Worm (Caenorhabditis elegans) whole organism, early embryonic: ENCODE results near the gene R07E5.17.
A peak's percentile ranks its signal among the peaks of the same experiment; 100 is the strongest.

Experiments used
- B0310.2 ChIP-seq: sonication (generic microtip); optimal IDR thresholded peaks from 2 replicates; lab custom pipeline; 2016; ENCODE audit warnings: mild to moderate bottlenecking, missing genetic modification characterization, missing compliant biosample characterization
- F13C5.2 ChIP-seq: sonication (generic microtip); optimal IDR thresholded peaks from 2 replicates; lab custom pipeline; 2017; ENCODE audit warnings: mild to moderate bottlenecking, missing genetic modification characterization, inconsistent platforms, missing compliant biosample characterization
- aly-1 ChIP-seq: sonication (generic microtip); optimal IDR thresholded peaks from 2 replicates; lab custom pipeline; 2016; ENCODE audit warnings: missing genetic modification characterization, missing compliant biosample characterization
- ama-1 ChIP-seq: fragments of 150-350 bp; optimal IDR thresholded peaks from 2 replicates; lab custom pipeline; 2014
- ceh-13 ChIP-seq: fragments of 200-800 bp; sonication (Bioruptor generic); optimal IDR thresholded peaks from 2 replicates; lab custom pipeline; 2018; ENCODE audit warnings: mild to moderate bottlenecking, missing genetic modification characterization, missing compliant biosample characterization
- ceh-36 ChIP-seq: sonication (generic microtip); optimal IDR thresholded peaks from 2 replicates; lab custom pipeline; 2016; ENCODE audit warnings: missing genetic modification characterization, inconsistent platforms, missing compliant biosample characterization
- ets-7 ChIP-seq: sonication (generic microtip); optimal IDR thresholded peaks from 2 replicates; lab custom pipeline; 2016; ENCODE audit warnings: missing genotype, missing genetic modification characterization, missing compliant biosample characterization
- flt-1 ChIP-seq: fragments of 200-800 bp; sonication (Bioruptor generic); IDR thresholded peaks from 2 replicates; pipeline ENCODE4 v1.3.6; 2022; ENCODE audit warnings: missing genetic modification characterization, missing compliant biosample characterization
- hmbx-1 ChIP-seq: sonication (generic microtip); optimal IDR thresholded peaks from 2 replicates; lab custom pipeline; 2016; ENCODE audit warnings: mild to moderate bottlenecking, missing genetic modification characterization, missing compliant biosample characterization
- hmg-4 ChIP-seq: fragments of 200-800 bp; sonication (Bioruptor generic); optimal IDR thresholded peaks from 2 replicates; lab custom pipeline; 2018; ENCODE audit warnings: mild to moderate bottlenecking, missing genetic modification characterization, missing compliant biosample characterization
- hnd-1 ChIP-seq: sonication (generic microtip); optimal IDR thresholded peaks from 2 replicates; lab custom pipeline; 2016; ENCODE audit warnings: missing genetic modification characterization, missing compliant biosample characterization
- pes-1 ChIP-seq: fragments of 200-800 bp; sonication (Bioruptor generic); IDR thresholded peaks from 2 replicates; pipeline ENCODE4 v1.3.6; 2022; ENCODE audit warnings: missing genetic modification reagents, missing genetic modification characterization, missing compliant biosample characterization
- scrt-1 ChIP-seq: fragments of 200-800 bp; sonication (Bioruptor generic); IDR thresholded peaks from 2 replicates; pipeline ENCODE4 v1.3.6; 2022; ENCODE audit warnings: missing genetic modification characterization, missing compliant biosample characterization
- sea-1 ChIP-seq: fragments of 200-800 bp; sonication (Bioruptor generic); conservative IDR thresholded peaks from 2 replicates; pipeline ENCODE4 v1.3.6; 2022; ENCODE audit warnings: missing genetic modification characterization, missing compliant biosample characterization
- tbx-11 ChIP-seq: fragments of 200-800 bp; sonication (Bioruptor generic); IDR thresholded peaks from 2 replicates; pipeline ENCODE4 v1.3.6; 2022; ENCODE audit warnings: missing genetic modification characterization, missing compliant biosample characterization
- tbx-37 ChIP-seq: fragments of 200-800 bp; sonication (Bioruptor generic); conservative IDR thresholded peaks from 2 replicates; pipeline ENCODE4 v1.3.6; 2022; ENCODE audit warnings: missing genetic modification reagents, missing genetic modification characterization, missing compliant biosample characterization
- tra-4 ChIP-seq: sonication (generic microtip); optimal IDR thresholded peaks from 2 replicates; lab custom pipeline; 2017; ENCODE audit warnings: missing genetic modification characterization, missing compliant biosample characterization

The R07E5.17 gene

DNA sequence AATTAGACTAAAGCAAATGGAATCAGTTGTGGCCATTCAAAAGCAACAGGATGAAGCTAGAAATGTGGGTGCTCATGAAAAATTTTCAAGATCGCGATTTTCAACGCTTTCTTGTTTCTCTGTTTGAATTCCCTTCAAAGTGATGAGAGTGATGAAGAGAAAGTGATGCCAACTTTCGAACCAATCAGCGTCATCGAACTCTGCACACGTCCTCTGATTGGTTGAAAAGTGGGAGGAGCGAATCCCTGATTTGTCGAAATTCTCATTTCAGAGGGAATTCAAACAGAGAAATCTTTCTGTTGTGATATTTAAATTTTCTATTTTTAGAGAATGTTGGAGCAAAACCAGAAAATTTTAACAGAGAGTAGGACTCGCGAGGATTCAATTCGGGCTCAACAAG lies 22.1 kb downstream of the R07E5.17 start:
- TF ChIP-seq hmbx-1 (tag; lab: Kevin White, UChicago) (no peak), hmg-4 (GFP tag; lab: Kevin White, UChicago) (no peak), tra-4 (tag; lab: Kevin White, UChicago) (no peak), pes-1 (GFP tag; lab: Robert Waterston, UW) (no peak), tbx-11 (GFP tag; lab: Robert Waterston, UW) (no peak), hnd-1 (tag; lab: Kevin White, UChicago) (no peak), ama-1 (lab: Kevin White, UChicago) (no peak), ets-7 (tag; lab: Kevin White, UChicago) (no peak), sea-1 (GFP tag; lab: Robert Waterston, UW) (no peak)

DNA sequence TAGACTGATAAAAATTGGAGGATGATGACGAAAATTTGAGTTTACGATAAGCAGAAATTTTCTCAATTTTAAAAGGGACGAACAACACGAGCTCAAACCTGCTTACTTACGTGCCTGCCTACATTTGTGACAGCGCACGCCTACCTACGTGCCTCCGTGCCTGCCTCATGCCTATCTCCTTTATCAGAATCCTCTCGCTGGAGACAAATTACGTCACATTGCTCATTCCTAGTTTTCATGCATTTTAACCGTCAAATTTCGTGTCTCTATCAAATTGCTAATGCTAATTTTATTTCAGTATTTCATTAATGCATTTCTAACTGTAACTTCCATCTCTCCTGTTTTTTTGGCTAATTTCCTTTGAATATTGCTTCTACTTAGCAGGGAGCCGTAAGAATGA lies 22.9 kb downstream of the R07E5.17 start, which contains the start of gene pals-27:
Gene pals-27 (plus strand): TSS at position 301 of the 400 bp plus-strand sequence.
- TF ChIP-seq ceh-13 = no peak
- no peak for TF ChIP-seq F13C5.2
- TF ChIP-seq hmg-4 (GFP tag; lab: Kevin White, UChicago) = no peak
- TF ChIP-seq B0310.2 (tag; lab: Kevin White, UChicago) = no peak
- no peak for TF ChIP-seq hnd-1 (tag; lab: Kevin White, UChicago)
- TF ChIP-seq hmbx-1 (tag; lab: Kevin White, UChicago) = no peak
- no peak for TF ChIP-seq tra-4 (tag; lab: Kevin White, UChicago)
- TF ChIP-seq ceh-36 (tag; lab: Kevin White, UChicago) = no peak
- TF ChIP-seq scrt-1 (GFP tag; lab: Robert Waterston, UW) = no peak
- no peak for TF ChIP-seq ets-7 (tag; lab: Kevin White, UChicago)
- TF ChIP-seq ama-1 (lab: Kevin White, UChicago) = no peak
- no peak for TF ChIP-seq tbx-11 (GFP tag; lab: Robert Waterston, UW)
- TF ChIP-seq aly-1 (tag; lab: Kevin White, UChicago) = no peak
- no peak for TF ChIP-seq sea-1 (GFP tag; lab: Robert Waterston, UW)
- no peak for TF ChIP-seq flt-1 (GFP tag; lab: Robert Waterston, UW)
- TF ChIP-seq pes-1 (GFP tag; lab: Robert Waterston, UW) = no peak

DNA sequence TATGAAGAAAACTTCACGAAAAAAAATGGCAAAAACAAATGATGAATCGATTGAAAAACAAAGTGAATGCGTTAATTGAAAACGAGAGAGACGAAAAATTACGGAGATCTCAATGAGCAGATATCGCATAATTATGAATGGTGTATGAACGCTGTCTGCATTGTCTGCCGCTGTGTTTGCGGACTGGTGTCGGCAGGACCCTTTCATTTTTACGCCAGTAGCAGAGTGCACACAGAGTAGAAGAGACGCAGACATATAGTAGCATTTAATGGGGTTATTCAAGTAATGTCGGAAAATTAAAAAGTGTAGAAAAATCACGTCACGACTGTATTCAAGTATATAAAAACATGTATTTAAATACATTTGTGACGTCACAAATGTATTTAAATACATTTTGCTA lies 23.4 kb downstream of the R07E5.17 start:
- TF ChIP-seq pes-1 (GFP tag; lab: Robert Waterston, UW) = no peak
- peak; percentile 11 for TF ChIP-seq F13C5.2

DNA sequence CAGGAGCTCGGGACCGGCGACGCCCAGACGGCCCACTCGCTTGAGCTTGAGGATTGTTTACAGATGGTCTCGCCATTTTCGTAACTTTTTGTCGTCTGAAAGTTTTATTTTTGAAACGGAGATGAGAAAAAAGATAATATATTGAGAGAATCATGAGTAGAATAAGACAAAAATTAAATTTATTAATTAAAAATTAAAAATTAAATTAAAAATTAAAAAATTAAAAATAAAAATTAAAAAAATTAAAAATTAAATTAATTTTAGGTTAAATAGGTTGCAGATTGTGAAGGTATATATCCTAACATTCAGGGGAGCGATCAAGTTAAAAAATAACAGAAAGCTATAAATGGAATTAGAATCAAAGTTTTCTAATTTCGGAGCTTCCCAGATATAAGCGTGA lies 24.5 kb downstream of the R07E5.17 start, which contains the start of gene B0284.3:
Gene B0284.3 (minus strand): TSS at position 101 of the 400 bp plus-strand sequence.
- TF ChIP-seq scrt-1 (GFP tag; lab: Robert Waterston, UW) = no peak
- TF ChIP-seq hnd-1 (tag; lab: Kevin White, UChicago) = no peak
- no peak for TF ChIP-seq ets-7 (tag; lab: Kevin White, UChicago)

DNA sequence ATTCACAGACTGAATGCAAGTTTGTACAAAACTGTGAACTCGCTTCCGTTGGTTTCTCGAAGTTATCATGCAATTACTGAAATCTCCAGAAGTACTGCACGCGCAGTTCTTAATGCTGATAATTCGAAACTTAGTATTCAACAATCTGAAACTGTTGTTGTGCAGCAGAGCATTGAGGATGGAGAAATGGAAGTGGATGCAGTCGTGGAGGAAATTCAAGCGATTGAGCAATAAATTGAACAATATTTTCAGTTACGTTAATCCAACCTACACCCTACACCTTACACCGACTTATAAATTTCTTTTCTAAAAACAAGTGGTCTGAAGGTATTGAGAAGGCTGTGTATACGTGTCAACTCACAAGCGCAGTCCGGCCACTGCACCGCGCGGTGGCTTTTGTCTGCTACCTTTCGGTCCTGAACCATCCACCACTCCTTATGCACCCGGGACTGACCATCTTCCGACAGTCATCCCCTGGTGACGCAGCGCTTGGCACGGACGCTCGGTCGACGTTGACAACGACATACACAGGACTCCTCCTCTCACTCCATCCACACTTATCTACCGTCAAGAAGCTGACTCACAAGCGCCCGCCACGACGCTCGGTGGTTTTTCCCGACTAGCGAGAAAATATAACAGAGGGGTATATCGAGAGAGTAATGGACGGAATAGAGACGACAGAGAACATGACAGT lies 25.5 kb downstream of the R07E5.17 start:
- peak; percentile 77 for TF ChIP-seq pes-1 (GFP tag; lab: Robert Waterston, UW)
- TF ChIP-seq sea-1 (GFP tag; lab: Robert Waterston, UW) = peak; percentile 70; the same call in 1 of the 2 replicates
- peak; percentile 47 for TF ChIP-seq F13C5.2
- peak; percentile 71 for TF ChIP-seq B0310.2 (tag; lab: Kevin White, UChicago)
- peak; percentile 36 for TF ChIP-seq hnd-1 (tag; lab: Kevin White, UChicago)
- TF ChIP-seq tbx-37 (GFP tag; lab: Robert Waterston, UW) = peak; percentile 67
- peak; percentile 75 for TF ChIP-seq scrt-1 (GFP tag; lab: Robert Waterston, UW)
- peak; percentile 91 for TF ChIP-seq hmg-4 (GFP tag; lab: Kevin White, UChicago)
- peak; percentile 34 for TF ChIP-seq hmbx-1 (tag; lab: Kevin White, UChicago)
- TF ChIP-seq aly-1 (tag; lab: Kevin White, UChicago) = peak; percentile 55
- peak; percentile 41 for TF ChIP-seq flt-1 (GFP tag; lab: Robert Waterston, UW)
- TF ChIP-seq ceh-36 (tag; lab: Kevin White, UChicago) = peak; percentile 66

DNA sequence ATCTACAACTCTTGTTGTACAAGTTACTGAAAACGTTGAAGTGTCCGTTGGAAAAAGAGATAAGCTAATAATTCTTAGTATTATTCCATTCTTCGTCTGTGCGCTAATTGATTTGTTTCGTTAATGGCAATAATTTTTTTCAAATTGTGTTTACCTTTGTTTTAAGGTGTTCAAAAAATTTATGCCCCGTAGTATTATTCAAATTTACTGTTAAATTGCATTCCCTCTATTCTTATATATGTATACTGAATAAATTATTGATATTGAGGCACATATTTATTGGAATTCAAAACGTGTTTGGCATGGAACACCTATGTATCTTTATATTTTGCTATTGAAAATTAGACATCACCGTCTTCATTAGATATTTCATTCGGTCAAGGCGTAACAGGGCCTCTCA lies 29.4 kb downstream of the R07E5.17 start, which contains the start of gene pals-26:
Gene pals-26 (plus strand): TSS at position 301 of the 400 bp plus-strand sequence.
- TF ChIP-seq flt-1 (GFP tag; lab: Robert Waterston, UW) (no peak), tbx-37 (GFP tag; lab: Robert Waterston, UW) (no peak), ets-7 (tag; lab: Kevin White, UChicago) (no peak), ceh-13 (no peak)

DNA sequence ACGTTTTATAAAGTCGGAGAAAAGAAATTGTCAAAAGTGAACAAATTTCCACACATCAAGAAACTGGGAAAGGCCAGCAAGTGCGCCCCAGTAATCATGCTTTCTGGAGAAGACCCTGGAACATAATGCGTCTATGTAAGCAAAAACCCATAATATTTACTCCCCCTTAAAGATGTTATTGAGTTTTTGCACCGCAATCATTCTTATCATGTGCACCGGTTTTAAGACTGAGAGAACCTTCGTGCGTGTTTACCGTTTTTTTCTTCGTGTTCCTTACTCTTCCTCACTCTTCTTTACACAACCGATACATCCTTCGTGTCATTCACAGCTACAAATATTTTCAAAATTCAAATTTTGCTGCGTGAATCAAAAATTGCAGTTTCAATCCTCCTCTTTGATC lies 31.3 kb downstream of the R07E5.17 start:
- TF ChIP-seq B0310.2 (tag; lab: Kevin White, UChicago) (no peak), ama-1 (lab: Kevin White, UChicago) (no peak), aly-1 (tag; lab: Kevin White, UChicago) (no peak), ets-7 (tag; lab: Kevin White, UChicago) (no peak), hmbx-1 (tag; lab: Kevin White, UChicago) (no peak), flt-1 (GFP tag; lab: Robert Waterston, UW) (no peak), pes-1 (GFP tag; lab: Robert Waterston, UW) (no peak), hmg-4 (GFP tag; lab: Kevin White, UChicago) (no peak), tbx-37 (GFP tag; lab: Robert Waterston, UW) (no peak)

DNA sequence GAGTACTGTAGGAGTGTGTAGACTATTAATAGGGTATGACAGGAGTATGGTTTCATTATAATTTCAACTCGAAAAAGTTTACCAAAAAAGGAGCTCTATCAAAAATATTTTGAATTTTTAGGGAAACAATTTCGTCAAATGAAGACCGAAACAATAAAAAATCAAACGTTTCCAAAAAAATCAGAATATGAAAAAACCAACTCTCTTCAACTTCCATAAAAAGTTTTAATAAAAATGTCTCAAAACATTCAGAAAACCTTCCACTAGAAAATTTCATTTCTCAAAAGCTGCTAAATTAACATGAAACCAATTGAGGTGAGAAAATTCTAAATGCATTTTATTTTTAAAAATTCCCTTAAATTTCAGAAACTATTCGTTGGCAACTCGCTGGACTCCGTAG lies 33.7 kb downstream of the R07E5.17 start, which contains the start of gene ckb-3:
Gene ckb-3 (plus strand): TSS at position 301 of the 400 bp plus-strand sequence.
- no peak for TF ChIP-seq ceh-13
